Worm (Caenorhabditis elegans) whole organism, L4/young adult: ENCODE data around the gene sir-2.3.

ENCODE experiments used
- W03F9.2 ChIP-seq: fragments of 150-350 bp; optimal IDR thresholded peaks from 2 replicates; lab custom pipeline; 2014; ENCODE audit warnings: missing biosample characterization, missing genetic modification characterization
- dao-5 ChIP-seq: sonication (generic microtip); optimal IDR thresholded peaks from 2 replicates; lab custom pipeline; 2016; ENCODE audit warnings: missing genotype, missing genetic modification characterization, moderate library complexity, missing compliant biosample characterization
- him-1 ChIP-seq: sonication (generic microtip); optimal IDR thresholded peaks from 2 replicates; lab custom pipeline; 2016; ENCODE audit warnings: missing genotype, missing genetic modification reagents, missing genetic modification characterization, missing compliant biosample characterization

ce11 chrX:13322886-13323285 lies 8.6 kb upstream of the sir-2.3 start, which contains the start of gene F46G10.2:
- TF ChIP-seq him-1 (no peak), W03F9.2 (tag; lab: Kevin White, UChicago) (no peak), dao-5 (tag; lab: Kevin White, UChicago) (no peak)
